Worm (Caenorhabditis elegans) whole organism, late embryonic: ENCODE data around the gene unc-76.

Experiments used
- ceh-6 ChIP-seq: fragments of 200-800 bp; sonication (Bioruptor generic); optimal IDR thresholded peaks from 2 replicates; lab custom pipeline; 2018; ENCODE audit warnings: mild to moderate bottlenecking, missing genetic modification characterization, missing compliant biosample characterization
- fkh-10 ChIP-seq: fragments of 150-350 bp; optimal IDR thresholded peaks from 2 replicates; lab custom pipeline; 2014; ENCODE audit warnings: missing biosample characterization, missing genetic modification reagents, missing genetic modification characterization
- hlh-30 ChIP-seq: sonication (generic microtip); optimal IDR thresholded peaks from 2 replicates; lab custom pipeline; 2017; ENCODE audit warnings: antibody characterized with exemption, missing genetic modification characterization, missing compliant biosample characterization; ENCODE audit not compliant: insufficient read depth
- lin-11 ChIP-seq: fragments of 200-800 bp; sonication (Bioruptor generic); optimal IDR thresholded peaks from 2 replicates; lab custom pipeline; 2018; ENCODE audit warnings: mild to moderate bottlenecking, missing genetic modification characterization, missing compliant biosample characterization
- pha-4 ChIP-seq: fragments of 150-350 bp; optimal IDR thresholded peaks from 2 replicates; lab custom pipeline; 2018; ENCODE audit warnings: missing biosample characterization, missing genetic modification reagents, missing genetic modification characterization
- tbx-2 ChIP-seq: sonication (generic microtip); optimal IDR thresholded peaks from 2 replicates; lab custom pipeline; 2016; ENCODE audit warnings: missing genetic modification characterization, missing compliant biosample characterization

- TF ChIP-seq ceh-6 (GFP tag; lab: Kevin White, UChicago) (no peak), tbx-2 (no peak), lin-11 (tag; lab: Kevin White, UChicago) (no peak), pha-4 (no peak), hlh-30 (tag; lab: Kevin White, UChicago) (no peak), fkh-10 (no peak)
These were observed 4.4 kb upstream of the unc-76 start, which contains the start of gene C25D7.10 for ce11 chrV:15067165-15067564.
